Fruit fly (Drosophila melanogaster) Kc167 (cell line): Measurements from ENCODE around the gene CG13898.

Experiments
- Myc ChIP-seq: fragments of >200 bp; optimal IDR thresholded peaks from 2 replicates; lab custom pipeline; 2017; ENCODE audit warnings: missing external identifiers
- Sin3A ChIP-seq: fragments of >200 bp; optimal IDR thresholded peaks from 2 replicates; lab custom pipeline; 2018; ENCODE audit warnings: missing external identifiers
- h ChIP-seq: fragments of >200 bp; optimal IDR thresholded peaks from 3 replicates; lab custom pipeline; 2018; ENCODE audit warnings: missing external identifiers
- insv ChIP-seq: fragments of >200 bp; optimal IDR thresholded peaks from 3 replicates; lab custom pipeline; 2018; ENCODE audit warnings: missing external identifiers
- psq ChIP-seq: fragments of >200 bp; optimal IDR thresholded peaks from 2 replicates; lab custom pipeline; 2017; ENCODE audit warnings: missing external identifiers
- ttk ChIP-seq: sonication (Bioruptor generic); optimal IDR thresholded peaks from 2 replicates; lab custom pipeline; 2017; ENCODE audit warnings: missing external identifiers

CG13898 gene

DNA sequence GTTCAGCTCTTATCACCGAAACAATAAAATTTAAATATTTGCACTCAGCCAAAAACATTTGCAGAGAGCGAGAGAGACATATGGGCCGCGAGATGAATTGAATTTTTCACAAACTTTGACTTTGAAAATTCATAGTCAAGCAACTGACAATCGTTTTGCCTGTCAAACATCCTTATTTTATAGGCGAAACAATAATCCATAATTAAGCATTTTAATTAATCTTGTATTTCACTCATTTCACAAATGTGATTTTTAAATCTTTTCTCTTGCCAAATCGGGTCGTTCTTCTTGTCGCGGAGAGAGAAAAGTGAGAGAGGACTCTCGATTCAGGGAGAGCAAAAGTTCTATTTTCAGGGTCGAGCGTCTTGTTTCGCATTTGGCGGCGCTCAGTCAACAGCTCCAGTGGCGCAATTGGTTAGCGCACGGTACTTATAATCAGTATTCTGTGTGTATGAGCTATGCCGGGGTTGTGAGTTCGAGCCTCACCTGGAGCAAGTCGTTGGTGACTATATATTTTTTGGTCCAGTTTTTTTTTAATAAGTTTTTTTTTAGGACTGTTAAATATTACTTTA is 34.7 kb downstream of the CG13898 start:
- TF ChIP-seq Sin3A (lab: Kevin White, UChicago) (no peak), insv (no peak), ttk (lab: Kevin White, UChicago) (no peak), psq (lab: Kevin White, UChicago) (no peak), Myc (lab: Kevin White, UChicago) (no peak), h (no peak)

DNA sequence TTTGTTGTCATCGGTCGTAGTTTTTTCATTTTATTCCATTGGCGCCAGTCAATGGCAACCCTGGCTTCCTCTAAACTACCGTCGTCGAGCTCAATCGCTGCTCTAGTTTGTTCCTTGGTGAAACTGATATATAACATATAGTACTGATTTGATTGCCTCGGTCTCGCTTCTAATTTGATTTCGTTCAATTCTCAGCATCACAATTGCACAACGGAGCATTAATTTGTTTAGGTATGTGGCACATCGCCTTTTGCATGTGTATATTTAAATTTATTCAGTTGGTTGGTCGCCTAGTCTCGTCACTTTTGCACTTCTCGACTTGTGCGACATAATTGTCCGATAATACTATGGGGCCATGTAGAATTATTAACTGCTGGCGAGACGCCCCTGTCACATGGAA is 36.1 kb downstream of the CG13898 start:
- TF ChIP-seq psq (lab: Kevin White, UChicago), result no peak
- TF ChIP-seq insv, result no peak
- no peak for TF ChIP-seq ttk (lab: Kevin White, UChicago)
- TF ChIP-seq h, result no peak
- no peak for TF ChIP-seq Myc (lab: Kevin White, UChicago)
- TF ChIP-seq Sin3A (lab: Kevin White, UChicago), result no peak

DNA sequence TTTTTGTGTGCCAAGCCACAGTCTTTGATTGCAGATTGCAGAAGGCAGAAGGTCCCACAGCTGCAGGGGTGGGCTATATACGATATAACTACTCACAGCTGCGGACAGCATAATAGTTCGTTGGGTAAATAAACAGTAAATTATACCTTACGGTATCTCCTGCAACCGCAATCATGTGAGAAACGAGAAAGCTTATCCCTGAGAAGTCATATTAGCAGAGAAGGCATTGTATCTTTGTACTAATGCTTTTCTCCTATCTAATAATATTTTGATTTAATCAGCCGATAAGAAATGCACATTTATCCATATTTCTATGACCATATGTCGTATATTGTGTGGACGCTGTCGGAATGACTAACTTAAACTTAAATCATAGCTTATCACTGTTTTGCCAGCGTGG is 37.0 kb downstream of the CG13898 start:
- TF ChIP-seq insv, result no peak
- no peak for TF ChIP-seq Sin3A (lab: Kevin White, UChicago)
- TF ChIP-seq ttk (lab: Kevin White, UChicago), result no peak
- no peak for TF ChIP-seq Myc (lab: Kevin White, UChicago)
- no peak for TF ChIP-seq psq (lab: Kevin White, UChicago)
- TF ChIP-seq h, result no peak

DNA sequence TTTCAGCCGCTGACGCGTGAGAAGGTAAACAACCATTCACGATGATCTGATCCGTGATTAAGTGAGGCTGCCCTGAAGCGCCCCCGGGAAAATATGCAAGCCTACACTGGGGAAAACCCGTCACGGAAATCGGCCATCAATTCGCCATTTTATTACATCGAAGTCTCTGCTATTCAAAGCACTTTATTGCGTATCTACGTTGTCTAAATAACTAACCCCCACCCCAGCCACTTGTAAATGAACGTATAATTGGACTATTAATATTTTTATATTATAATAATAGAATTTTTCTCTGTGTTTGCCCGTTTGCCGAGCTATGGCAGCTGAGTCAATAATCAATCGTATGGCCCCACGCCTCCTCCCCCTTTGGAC is 37.6 kb downstream of the CG13898 start:
- TF ChIP-seq Sin3A (lab: Kevin White, UChicago), result no peak
- TF ChIP-seq psq (lab: Kevin White, UChicago), result no peak
- TF ChIP-seq Myc (lab: Kevin White, UChicago), result no peak
- no peak for TF ChIP-seq h
- no peak for TF ChIP-seq ttk (lab: Kevin White, UChicago)

DNA sequence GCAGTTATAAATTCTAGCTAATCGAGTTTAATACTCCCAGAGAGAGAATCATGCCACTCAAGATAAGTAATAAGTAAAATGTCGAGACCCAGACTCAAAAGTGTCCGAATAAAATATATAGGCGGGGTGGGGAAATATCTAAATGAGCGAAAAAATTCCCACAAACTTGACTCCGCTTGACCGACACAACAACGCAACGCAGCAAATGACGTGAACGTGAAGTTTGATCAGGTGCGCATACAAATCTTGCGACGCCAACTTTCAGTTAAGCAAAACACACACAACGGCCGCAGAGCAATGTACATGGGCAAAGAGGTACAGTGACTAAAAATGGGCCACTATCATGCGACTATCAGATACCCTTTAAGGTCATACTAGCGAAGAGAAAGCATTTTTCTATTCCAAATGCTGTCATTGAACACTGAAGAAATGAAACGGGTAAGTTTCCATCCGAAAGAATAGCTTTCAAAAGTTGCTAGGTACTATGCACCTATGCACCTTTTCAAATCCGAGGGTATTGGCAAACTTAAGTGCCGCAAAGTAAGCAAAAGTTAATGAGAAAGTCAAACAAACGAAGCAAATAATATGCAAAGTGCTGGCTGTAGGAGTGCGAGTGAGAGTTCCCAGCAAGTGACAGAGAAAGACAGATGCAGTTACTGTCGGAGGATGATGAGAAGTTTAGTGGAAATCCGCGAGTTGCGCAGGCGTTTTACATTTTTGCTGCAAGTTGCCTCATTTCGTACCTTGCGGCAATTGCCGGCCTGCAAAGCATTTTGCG is 38.1 kb downstream of the CG13898 start:
- no peak for TF ChIP-seq Sin3A (lab: Kevin White, UChicago)
- TF ChIP-seq h, result no peak
- TF ChIP-seq insv, result no peak

DNA sequence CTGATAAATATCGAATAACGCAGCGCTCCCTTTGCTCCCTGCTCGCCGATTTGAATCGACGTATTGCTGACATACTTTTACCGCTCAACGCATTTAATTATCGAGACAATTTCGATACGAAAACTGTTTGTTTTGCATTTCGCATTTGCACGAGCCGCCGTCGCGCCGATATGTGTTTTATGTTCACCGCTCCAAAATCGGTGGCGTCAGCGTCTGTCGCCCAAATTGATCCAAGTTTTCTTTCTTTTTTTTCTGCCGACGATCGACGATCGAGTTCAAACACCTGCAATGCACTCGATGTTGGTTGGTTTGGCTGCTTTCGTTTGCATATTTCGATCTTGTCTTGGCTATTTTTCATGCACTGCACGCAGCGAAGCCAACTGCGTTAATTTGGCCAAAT is 38.8 kb downstream of the CG13898 start:
- TF ChIP-seq psq (lab: Kevin White, UChicago), result no peak
- TF ChIP-seq insv, result no peak
- no peak for TF ChIP-seq h
- TF ChIP-seq ttk (lab: Kevin White, UChicago), result no peak
- TF ChIP-seq Myc (lab: Kevin White, UChicago), result no peak
- no peak for TF ChIP-seq Sin3A (lab: Kevin White, UChicago)

DNA sequence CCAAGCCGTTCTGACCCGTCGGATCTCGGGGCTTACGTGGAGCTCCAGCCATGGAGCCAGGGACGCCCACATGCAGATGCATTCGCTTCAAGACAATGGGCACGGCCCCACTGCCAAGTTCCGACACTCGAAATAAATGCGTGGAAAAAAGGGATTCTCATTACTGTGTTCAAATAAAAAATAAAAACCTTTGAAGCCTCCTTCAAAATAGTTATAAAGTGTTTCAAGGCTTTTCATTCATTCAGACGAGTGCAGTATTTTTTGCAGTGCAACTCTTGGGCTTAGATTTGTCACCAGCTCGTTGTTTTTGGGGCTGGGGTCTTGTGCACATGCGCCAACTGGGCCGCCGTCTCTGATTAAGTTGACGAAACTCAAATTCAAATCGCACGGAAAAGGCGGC is 39.5 kb downstream of the CG13898 start:
- TF ChIP-seq Sin3A (lab: Kevin White, UChicago) (no peak), h (no peak), Myc (lab: Kevin White, UChicago) (no peak), psq (lab: Kevin White, UChicago) (no peak), ttk (lab: Kevin White, UChicago) (no peak)

DNA sequence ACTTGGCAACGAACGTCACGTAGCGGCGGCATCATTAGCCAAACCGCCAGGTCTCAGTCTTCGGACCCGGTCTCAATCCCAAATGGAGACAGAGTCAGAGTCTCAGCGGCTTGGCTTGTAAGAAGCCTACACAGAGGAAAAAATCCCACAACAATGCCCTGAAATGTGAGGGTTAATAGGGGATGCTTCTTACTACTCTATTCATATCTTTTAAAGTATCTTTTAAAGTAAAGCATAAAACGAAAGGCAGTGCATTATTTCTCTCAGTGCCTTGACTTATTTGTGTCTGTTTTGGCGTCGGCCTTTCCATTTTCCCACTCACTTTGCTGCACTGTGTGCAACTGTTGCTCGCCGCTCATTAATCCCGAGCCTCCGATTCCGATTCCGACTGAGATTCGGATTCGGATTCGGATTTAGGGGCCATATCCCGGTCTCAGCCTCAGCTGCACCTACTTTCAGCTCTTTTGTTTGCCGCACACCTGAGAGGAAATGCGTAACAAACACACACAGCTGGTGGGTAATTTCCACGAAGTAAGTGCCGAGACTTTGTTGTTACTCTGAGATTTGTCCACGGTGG is 41.4 kb downstream of the CG13898 start:
- TF ChIP-seq h (no peak), Myc (lab: Kevin White, UChicago) (no peak), ttk (lab: Kevin White, UChicago) (no peak), psq (lab: Kevin White, UChicago) (no peak), insv (no peak), Sin3A (lab: Kevin White, UChicago) (no peak)

DNA sequence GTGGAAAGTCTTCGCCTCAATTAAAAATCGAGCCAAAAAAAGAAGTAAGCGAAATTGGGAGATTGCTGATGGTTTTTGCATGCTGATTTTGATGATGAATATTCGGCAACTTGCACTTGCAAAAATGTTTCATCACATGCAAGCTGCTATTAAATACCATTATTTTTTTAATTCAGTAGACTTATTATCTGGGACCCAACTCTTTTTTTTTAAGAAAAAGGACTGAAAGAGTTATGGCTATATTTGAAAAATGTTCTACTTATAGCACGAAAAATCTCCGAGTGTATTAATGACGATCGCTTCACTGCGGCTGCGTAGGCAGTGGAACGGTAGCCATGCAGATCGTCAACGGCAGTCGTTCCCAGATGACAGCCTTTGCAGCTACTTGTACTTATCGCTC is 42.1 kb downstream of the CG13898 start:
- no peak for TF ChIP-seq ttk (lab: Kevin White, UChicago)
- TF ChIP-seq Myc (lab: Kevin White, UChicago), result no peak
- TF ChIP-seq h, result no peak
- no peak for TF ChIP-seq insv
- no peak for TF ChIP-seq Sin3A (lab: Kevin White, UChicago)
- no peak for TF ChIP-seq psq (lab: Kevin White, UChicago)

DNA sequence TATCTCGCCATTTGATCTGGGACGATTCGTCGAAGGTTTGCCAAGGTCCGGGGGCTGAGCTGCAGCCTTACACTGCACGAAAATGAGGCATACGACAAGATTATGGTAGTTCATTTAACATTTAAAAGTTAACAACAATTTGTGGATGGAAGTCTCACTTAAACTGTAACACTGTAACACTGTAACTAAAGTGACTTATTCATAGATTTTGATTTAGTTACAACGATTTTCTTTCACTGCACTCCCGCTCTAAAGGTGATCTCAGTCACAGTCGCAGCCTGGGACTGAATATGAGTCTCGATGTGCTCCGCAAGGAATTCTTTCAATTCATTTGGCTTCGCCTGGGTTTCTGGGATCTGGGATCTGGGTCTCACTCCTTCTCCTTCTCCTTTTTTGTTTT is 43.6 kb downstream of the CG13898 start:
- TF ChIP-seq h, result no peak
- TF ChIP-seq ttk (lab: Kevin White, UChicago), result no peak
- TF ChIP-seq Myc (lab: Kevin White, UChicago), result no peak
- no peak for TF ChIP-seq psq (lab: Kevin White, UChicago)
- no peak for TF ChIP-seq Sin3A (lab: Kevin White, UChicago)
- no peak for TF ChIP-seq insv

DNA sequence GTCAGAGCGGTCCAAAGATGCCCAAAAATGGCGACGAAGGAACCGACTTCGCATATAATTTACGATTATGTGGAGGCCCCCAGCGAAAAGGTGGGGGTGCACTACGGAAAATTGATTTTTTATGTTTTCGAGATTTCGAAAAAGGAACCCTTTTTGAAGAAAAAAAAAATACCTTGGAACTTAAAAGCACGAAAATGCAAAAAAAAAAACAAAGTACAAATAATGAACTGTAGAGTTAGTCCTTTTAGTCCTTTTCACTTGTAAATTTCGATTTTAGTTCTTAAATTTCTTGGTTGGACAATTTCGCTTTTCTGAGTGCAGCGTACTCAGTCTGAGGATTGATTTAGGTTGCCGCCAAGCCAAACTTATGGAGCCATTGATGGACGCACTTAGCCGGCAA is 45.3 kb downstream of the CG13898 start:
- TF ChIP-seq ttk (lab: Kevin White, UChicago) (no peak), h (no peak), Myc (lab: Kevin White, UChicago) (no peak), psq (lab: Kevin White, UChicago) (no peak), insv (no peak), Sin3A (lab: Kevin White, UChicago) (no peak)

DNA sequence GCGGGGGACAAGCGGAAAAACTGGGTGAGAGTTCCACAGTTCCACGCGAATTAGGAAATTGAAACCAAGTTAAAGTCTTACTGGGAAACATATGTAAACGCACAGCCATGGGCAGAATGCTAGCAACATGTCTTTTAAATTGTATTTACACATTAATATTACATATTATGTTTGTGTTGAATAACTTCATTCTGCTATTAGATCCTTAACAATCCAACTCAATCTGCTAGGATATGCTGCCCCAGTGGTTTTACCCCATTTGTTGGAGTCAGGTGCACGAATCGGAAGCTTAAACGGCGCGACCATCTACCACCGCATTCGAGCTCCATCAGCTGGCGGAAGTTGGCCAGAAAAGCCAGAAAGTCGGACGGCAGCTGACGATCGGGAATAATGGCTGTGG is 47.5 kb downstream of the CG13898 start:
- TF ChIP-seq insv (no peak), Myc (lab: Kevin White, UChicago) (no peak), psq (lab: Kevin White, UChicago) (no peak), ttk (lab: Kevin White, UChicago) (no peak), h (no peak), Sin3A (lab: Kevin White, UChicago) (no peak)
